Worm (Caenorhabditis elegans) whole organism, young adult: Measurements from ENCODE around the gene K09F6.7.

Experiments
- B0261.1 ChIP-seq: sonication (generic microtip); optimal IDR thresholded peaks from 2 replicates; lab custom pipeline; 2016; ENCODE audit warnings: mild to moderate bottlenecking, missing genetic modification characterization, moderate library complexity, missing compliant biosample characterization
- ccch-3 ChIP-seq: fragments of 200-800 bp; sonication (Bioruptor generic); optimal IDR thresholded peaks from 2 replicates; lab custom pipeline; 2018; ENCODE audit warnings: mild to moderate bottlenecking, missing genetic modification characterization, missing compliant biosample characterization
- cebp-2 ChIP-seq: fragments of 200-800 bp; sonication (Bioruptor generic); IDR thresholded peaks from 2 replicates; pipeline ENCODE4 v1.3.6; 2022; ENCODE audit warnings: missing genetic modification characterization, missing compliant biosample characterization
- mxl-1 ChIP-seq: sonication (generic microtip); optimal IDR thresholded peaks from 2 replicates; lab custom pipeline; 2016; ENCODE audit warnings: missing genetic modification characterization, missing compliant biosample characterization
- snpc-3.4 ChIP-seq: sonication (generic microtip); optimal IDR thresholded peaks from 2 replicates; lab custom pipeline; 2017; ENCODE audit warnings: missing genetic modification characterization, mild to moderate bottlenecking, missing compliant biosample characterization, antibody characterized with exemption, moderate library complexity, missing genotype, missing genetic modification reagents

- no peak for TF ChIP-seq ccch-3 (GFP tag; lab: Kevin White, UChicago)
- no peak for TF ChIP-seq mxl-1 (tag; lab: Kevin White, UChicago)
- TF ChIP-seq cebp-2: no peak
- no peak for TF ChIP-seq snpc-3.4 (tag; lab: Kevin White, UChicago)
- TF ChIP-seq B0261.1 (tag; lab: Kevin White, UChicago): no peak
These were observed 13.6 kb upstream of the K09F6.7 start for ce11 chrII:2305507-2305906.
